Worm (Caenorhabditis elegans) whole organism, mixed stage, embryonic: ENCODE measurements around the gene C35C5.10.

Experiments used
- nhr-237 ChIP-seq: fragments of 150-350 bp; optimal IDR thresholded peaks from 2 replicates; lab custom pipeline; 2014; ENCODE audit warnings: missing biosample characterization, missing genetic modification characterization
- snpc-4 ChIP-seq: fragments of 150-350 bp; optimal IDR thresholded peaks from 2 replicates; lab custom pipeline; 2014; ENCODE audit warnings: missing biosample characterization, missing genetic modification characterization

- TF ChIP-seq nhr-237 (tag; lab: Kevin White, UChicago) = no peak
- TF ChIP-seq snpc-4 (tag; lab: Kevin White, UChicago) = no peak
Measured at ce11 chrX:11576429-11577088, 20.5 kb downstream of the C35C5.10 start.
